Fruit fly (Drosophila melanogaster) whole organism, embryonic: Measurements from ENCODE around the gene CG8136.

ENCODE experiments used
- Awh ChIP-seq: fragments of 200-800 bp; sonication (Bioruptor generic); IDR thresholded peaks from 2 replicates; pipeline ENCODE4, ENCODE4 v1.3.6; 2022; ENCODE audit warnings: missing biosample characterization, missing genetic modification characterization
- Bdp1 ChIP-seq: fragments of 200-800 bp; sonication (Bioruptor generic); optimal IDR thresholded peaks from 3 replicates; lab custom pipeline; 2016; ENCODE audit warnings: missing biosample characterization, missing genetic modification characterization
- CG10147 ChIP-seq: fragments of 200-800 bp; sonication (Bioruptor generic); optimal IDR thresholded peaks from 2 replicates; lab custom pipeline; 2019; ENCODE audit warnings: missing biosample characterization, mild to moderate bottlenecking, missing genetic modification characterization, moderate library complexity
- CG10565 ChIP-seq: fragments of 200-800 bp; sonication (Bioruptor generic); optimal IDR thresholded peaks from 3 replicates; lab custom pipeline; 2016; ENCODE audit warnings: missing biosample characterization, mild to moderate bottlenecking, missing genetic modification characterization
- CG10959 ChIP-seq: fragments of 200-800 bp; sonication (Bioruptor generic); IDR thresholded peaks from 2 replicates; pipeline ENCODE4 v1.3.6; 2022; ENCODE audit warnings: missing biosample characterization, missing genetic modification characterization
- CG11085 ChIP-seq: fragments of 200-800 bp; sonication (Bioruptor generic); IDR thresholded peaks from 2 replicates; pipeline ENCODE4 v1.3.6; 2022; ENCODE audit warnings: missing biosample characterization, missing genetic modification characterization
- CG12071 ChIP-seq: fragments of 200-800 bp; sonication (Bioruptor generic); optimal IDR thresholded peaks from 3 replicates; lab custom pipeline; 2018; ENCODE audit warnings: missing biosample characterization, mild to moderate bottlenecking, missing genetic modification characterization
- CG12744 ChIP-seq: fragments of 200-800 bp; sonication (Bioruptor generic); optimal IDR thresholded peaks from 2 replicates; lab custom pipeline; 2016; ENCODE audit warnings: missing biosample characterization, missing genetic modification characterization
- CG17361 ChIP-seq: fragments of 200-800 bp; sonication (Bioruptor generic); IDR thresholded peaks from 3 replicates; pipeline ENCODE4 v1.3.6; 2022; ENCODE audit warnings: missing biosample characterization, missing genetic modification characterization
- CG17568 ChIP-seq: fragments of 200-800 bp; sonication (Bioruptor generic); optimal IDR thresholded peaks from 2 replicates; lab custom pipeline; 2018; ENCODE audit warnings: missing biosample characterization, mild to moderate bottlenecking, missing genetic modification characterization, moderate library complexity
- CG17802 ChIP-seq: fragments of 200-800 bp; sonication (Bioruptor generic); optimal IDR thresholded peaks from 2 replicates; lab custom pipeline; 2018; ENCODE audit warnings: missing biosample characterization, mild to moderate bottlenecking, missing genetic modification characterization, moderate library complexity
- CG1792 ChIP-seq: fragments of 200-800 bp; sonication (Bioruptor generic); optimal IDR thresholded peaks from 2 replicates; lab custom pipeline; 2016; ENCODE audit warnings: missing biosample characterization, missing genetic modification characterization
- CG18262 ChIP-seq: fragments of 200-800 bp; optimal IDR thresholded peaks from 3 replicates; lab custom pipeline; 2019; ENCODE audit warnings: missing biosample characterization, mild to moderate bottlenecking, missing genetic modification characterization, moderate library complexity
- CG34224 ChIP-seq: fragments of 200-800 bp; sonication (Bioruptor generic); IDR thresholded peaks from 3 replicates; pipeline ENCODE4 v1.3.6; 2022; ENCODE audit warnings: missing biosample characterization, missing genetic modification characterization; ENCODE audit not compliant: partially characterized antibody
- CG34422 ChIP-seq: fragments of 200-800 bp; sonication (Bioruptor generic); IDR thresholded peaks from 3 replicates; pipeline ENCODE4 v1.3.6; 2022; ENCODE audit warnings: missing biosample characterization, missing genetic modification characterization
- CG8290 ChIP-seq, 3 experiments: fragments of 200-800 bp; sonication (Bioruptor generic); optimal IDR thresholded peaks; 2 replicates each; lab custom pipeline; 2016 to 2019; ENCODE audit warnings: missing biosample characterization in 3 of 3, missing genetic modification characterization in 3 of 3, mild to moderate bottlenecking in 2 of 3, moderate library complexity in 1 of 3
- CG8478 ChIP-seq: fragments of >200 bp; optimal IDR thresholded peaks from 2 replicates; lab custom pipeline; 2018
- D ChIP-seq, 2 experiments: fragments of 200-800 bp in 1 of 2; fragments of >200 bp in 1 of 2; sonication (Bioruptor generic) in 1 of 2; optimal IDR thresholded peaks; 2 replicates in 1 of 2; 3 replicates in 1 of 2; lab custom pipeline; 2017; ENCODE audit warnings: mild to moderate bottlenecking in 1 of 2, missing biosample characterization in 1 of 2, missing genetic modification characterization in 1 of 2, missing genetic modification reagents in 1 of 2
- ERR ChIP-seq: fragments of 200-800 bp; sonication (Bioruptor generic); optimal IDR thresholded peaks from 2 replicates; lab custom pipeline; 2016; ENCODE audit warnings: missing biosample characterization, missing genetic modification characterization
- Fer3 ChIP-seq: fragments of 200-800 bp; sonication (Bioruptor generic); optimal IDR thresholded peaks from 2 replicates; lab custom pipeline; 2018; ENCODE audit warnings: missing biosample characterization, mild to moderate bottlenecking, missing genetic modification characterization, moderate library complexity
- Gug ChIP-seq: fragments of 200-800 bp; sonication (Bioruptor generic); IDR thresholded peaks from 4 replicates; pipeline ENCODE4 v1.3.6; 2022; ENCODE audit warnings: missing biosample characterization, missing genetic modification characterization
- H2.0 ChIP-seq: fragments of 200-800 bp; sonication (Bioruptor generic); IDR thresholded peaks from 2 replicates; pipeline ENCODE4 v1.3.6; 2022; ENCODE audit warnings: missing biosample characterization, missing genetic modification characterization
- Hmr ChIP-seq: fragments of 200-800 bp; sonication (Bioruptor generic); optimal IDR thresholded peaks from 3 replicates; lab custom pipeline; 2017; ENCODE audit warnings: mild to moderate bottlenecking, missing biosample characterization, missing genetic modification reagents, missing genetic modification characterization
- Mrtf ChIP-seq: fragments of 200-800 bp; sonication (Bioruptor generic); IDR thresholded peaks from 3 replicates; pipeline ENCODE4 v1.3.6; 2022; ENCODE audit warnings: missing biosample characterization, missing genetic modification characterization
- NK7.1 ChIP-seq: fragments of 200-800 bp; sonication (Bioruptor generic); optimal IDR thresholded peaks from 3 replicates; lab custom pipeline; 2016; ENCODE audit warnings: missing biosample characterization, missing genetic modification characterization
- Nf-YC ChIP-seq: fragments of 200-800 bp; optimal IDR thresholded peaks from 3 replicates; lab custom pipeline; 2019; ENCODE audit warnings: missing biosample characterization, mild to moderate bottlenecking, missing genetic modification characterization, moderate library complexity
- Ravus ChIP-seq: fragments of 200-800 bp; sonication (Bioruptor generic); IDR thresholded peaks from 2 replicates; pipeline ENCODE4 v1.3.6; 2022; ENCODE audit warnings: missing biosample characterization, missing genetic modification characterization
- Sry-β ChIP-seq: fragments of 200-800 bp; sonication (Bioruptor generic); optimal IDR thresholded peaks from 2 replicates; lab custom pipeline; 2018; ENCODE audit warnings: missing biosample characterization, mild to moderate bottlenecking, missing genetic modification characterization, moderate library complexity
- Ssrp ChIP-seq: fragments of 200-800 bp; sonication (Bioruptor generic); optimal IDR thresholded peaks from 2 replicates; lab custom pipeline; 2018; ENCODE audit warnings: missing biosample characterization, mild to moderate bottlenecking, missing genetic modification characterization, moderate library complexity
- Xrp1 ChIP-seq: fragments of 200-800 bp; sonication (Bioruptor generic); IDR thresholded peaks from 2 replicates; pipeline ENCODE4 v1.3.6; 2022; ENCODE audit warnings: missing biosample characterization, missing genetic modification characterization
- al ChIP-seq: fragments of 200-800 bp; sonication (Bioruptor generic); IDR thresholded peaks from 2 replicates; pipeline ENCODE4 v1.3.6; 2022; ENCODE audit warnings: missing biosample characterization, missing genetic modification characterization
- az2 ChIP-seq: fragments of 200-800 bp; sonication (Bioruptor generic); optimal IDR thresholded peaks from 3 replicates; lab custom pipeline; 2016; ENCODE audit warnings: missing biosample characterization, missing genetic modification characterization
- bcd ChIP-seq: fragments of 200-800 bp; sonication (Bioruptor generic); optimal IDR thresholded peaks from 2 replicates; lab custom pipeline; 2017; ENCODE audit warnings: missing biosample characterization, mild to moderate bottlenecking, missing genetic modification characterization
- chif ChIP-seq, 2 experiments: fragments of 200-800 bp; sonication (Bioruptor generic); optimal IDR thresholded peaks; 3 replicates each; lab custom pipeline; 2016; ENCODE audit warnings: missing biosample characterization in 2 of 2, missing genetic modification characterization in 2 of 2
- ci ChIP-seq: fragments of 200-800 bp; sonication (Bioruptor generic); IDR thresholded peaks from 3 replicates; pipeline ENCODE4 v1.3.6; 2022; ENCODE audit warnings: missing biosample characterization, missing genetic modification characterization
- crol ChIP-seq: fragments of 200-800 bp; sonication (Bioruptor generic); IDR thresholded peaks from 2 replicates; pipeline ENCODE4 v1.3.6; 2022; ENCODE audit warnings: missing biosample characterization, missing genetic modification characterization
- danr ChIP-seq: fragments of 200-800 bp; sonication (Bioruptor generic); IDR thresholded peaks from 2 replicates; pipeline ENCODE4 v1.3.6; 2022; ENCODE audit warnings: missing biosample characterization, missing genetic modification characterization
- esg ChIP-seq: fragments of 200-800 bp; sonication (Bioruptor generic); conservative IDR thresholded peaks from 2 replicates; pipeline ENCODE4 v1.3.6; 2022; ENCODE audit warnings: missing biosample characterization, missing genetic modification characterization
- ewg ChIP-seq: fragments of 200-800 bp; sonication (Bioruptor generic); optimal IDR thresholded peaks from 3 replicates; lab custom pipeline; 2017; ENCODE audit warnings: mild to moderate bottlenecking, missing biosample characterization, missing genetic modification reagents, missing genetic modification characterization
- gsb ChIP-seq: fragments of 200-800 bp; sonication (Bioruptor generic); IDR thresholded peaks from 2 replicates; pipeline ENCODE4 v1.3.6; 2022; ENCODE audit warnings: missing biosample characterization, missing genetic modification characterization
- gsb-n ChIP-seq: fragments of 200-800 bp; sonication (Bioruptor generic); optimal IDR thresholded peaks from 3 replicates; lab custom pipeline; 2018; ENCODE audit warnings: missing biosample characterization, mild to moderate bottlenecking, missing genetic modification characterization
- inv ChIP-seq: fragments of 200-800 bp; sonication (Bioruptor generic); IDR thresholded peaks from 2 replicates; pipeline ENCODE4 v1.3.6; 2022; ENCODE audit warnings: missing biosample characterization, missing genetic modification characterization; ENCODE audit not compliant: partially characterized antibody
- kay ChIP-seq: fragments of 200-800 bp; sonication (Bioruptor generic); optimal IDR thresholded peaks from 2 replicates; lab custom pipeline; 2016; ENCODE audit warnings: missing biosample characterization, missing genetic modification characterization
- mam ChIP-seq: fragments of 200-800 bp; sonication (Bioruptor generic); optimal IDR thresholded peaks from 3 replicates; lab custom pipeline; 2016; ENCODE audit warnings: missing biosample characterization, missing genetic modification characterization
- nau ChIP-seq: fragments of 200-800 bp; sonication (Bioruptor generic); optimal IDR thresholded peaks from 3 replicates; lab custom pipeline; 2017; ENCODE audit warnings: missing biosample characterization, mild to moderate bottlenecking, missing genetic modification characterization, missing genetic modification reagents
- otp ChIP-seq: fragments of 200-800 bp; sonication (Bioruptor generic); IDR thresholded peaks from 3 replicates; pipeline ENCODE4, ENCODE4 v1.3.6; 2022; ENCODE audit warnings: missing biosample characterization, missing genetic modification characterization
- pzg ChIP-seq: fragments of 200-800 bp; sonication (Bioruptor generic); optimal IDR thresholded peaks from 3 replicates; lab custom pipeline; 2018; ENCODE audit warnings: missing biosample characterization, mild to moderate bottlenecking, missing genetic modification characterization, moderate library complexity
- tin ChIP-seq: fragments of 200-800 bp; sonication (Bioruptor generic); optimal IDR thresholded peaks from 3 replicates; lab custom pipeline; 2016; ENCODE audit warnings: missing biosample characterization, missing genetic modification characterization
- wek ChIP-seq: fragments of 200-800 bp; sonication (Bioruptor generic); optimal IDR thresholded peaks from 3 replicates; lab custom pipeline; 2018; ENCODE audit warnings: missing biosample characterization, mild to moderate bottlenecking, missing genetic modification characterization, moderate library complexity
- yki ChIP-seq: fragments of >200 bp; optimal IDR thresholded peaks from 3 replicates; lab custom pipeline; 2018
- z ChIP-seq: fragments of 200-800 bp; sonication (Bioruptor generic); IDR thresholded peaks from 3 replicates; pipeline ENCODE4 v1.3.6; 2022; ENCODE audit warnings: missing biosample characterization, missing genetic modification characterization

The CG8136 gene

DNA sequence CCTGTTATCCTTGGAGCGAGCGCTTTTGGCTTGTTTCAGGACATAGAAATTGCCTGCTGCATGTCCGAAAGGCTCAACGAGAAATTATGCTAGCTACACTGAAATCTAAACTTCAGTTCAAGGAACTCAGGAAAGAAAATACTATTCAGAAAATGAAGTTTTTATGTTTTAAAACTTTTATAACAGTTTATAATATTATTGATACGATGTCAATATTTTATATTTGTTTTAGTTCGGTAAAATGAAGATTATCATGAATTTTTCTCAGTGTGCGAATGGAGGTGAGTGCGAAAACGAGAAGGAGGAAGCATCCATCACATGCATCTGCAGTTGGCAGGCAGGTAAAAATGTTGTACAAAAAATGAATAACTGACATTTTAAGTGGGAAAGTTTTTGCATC is 25.2 kb downstream of the CG8136 start (continued):
- TF ChIP-seq z (GFP tag; lab: Robert Waterston, UW) (no peak), pzg (GFP tag; lab: Kevin White, UChicago) (no peak), az2 (peak; percentile 66), Xrp1 (peak; percentile 78), D (optimal IDR thresholded peaks at IDR 0.05; lab: Kevin White, UChicago) (no peak), D (GFP tag; optimal IDR thresholded peaks at IDR 0.05; lab: Kevin White, UChicago) (peak; percentile 38), CG8478 (lab: Kevin White, UChicago) (no peak), CG8290 (GFP tag; optimal IDR thresholded peaks at IDR 0.05; lab: Kevin White, UChicago) (peak; percentile 54), CG8290 (tag; optimal IDR thresholded peaks at IDR 0.05; lab: Kevin White, UChicago) (no peak), Mrtf (GFP tag; lab: Robert Waterston, UW) (no peak), mam (GFP tag; lab: Kevin White, UChicago) (no peak), otp (GFP tag; lab: Robert Waterston, UW) (no peak), CG18262 (tag; lab: Kevin White, UChicago) (peak; percentile 75), gsb-n (tag; lab: Kevin White, UChicago) (peak; percentile 65), CG10959 (GFP tag; lab: Robert Waterston, UW) (peak; percentile 59; the same call in 1 of the 2 replicates), Hmr (GFP tag; lab: Kevin White, UChicago) (no peak), Nf-YC (no peak), al (0 out of 2 replicates have a peak, but pooled peaks have one; percentile 22), CG12071 (GFP tag; lab: Kevin White, UChicago) (no peak), kay (GFP tag; lab: Kevin White, UChicago) (no peak), Fer3 (tag; lab: Kevin White, UChicago) (peak; percentile 31), CG34422 (GFP tag; lab: Robert Waterston, UW) (peak; percentile 56; the same call in 2 of the 3 replicates), danr (GFP tag; lab: Robert Waterston, UW) (no peak), ci (GFP tag; lab: Robert Waterston, UW) (peak; percentile 69; the same call in 2 of the 3 replicates), CG34224 (no peak), ERR (GFP tag; lab: Kevin White, UChicago) (no peak), crol (GFP tag; lab: Robert Waterston, UW) (no peak), chif (GFP tag; optimal IDR thresholded peaks at IDR 0.05; lab: Kevin White, UChicago) (peak; percentile 33 to 42), Awh (GFP tag; lab: Robert Waterston, UW) (peak; percentile 45; the same call in 1 of the 2 replicates), wek (no peak), gsb (GFP tag; lab: Robert Waterston, UW) (no peak), Bdp1 (GFP tag; lab: Kevin White, UChicago) (no peak), yki (lab: Kevin White, UChicago) (no peak), bcd (GFP tag; lab: Kevin White, UChicago) (no peak), CG17361 (GFP tag; lab: Robert Waterston, UW) (peak; percentile 71; the same call in 2 of the 3 replicates), NK7.1 (GFP tag; lab: Kevin White, UChicago) (peak; percentile 23), CG11085 (GFP tag; lab: Robert Waterston, UW) (0 out of 2 replicates have a peak, but pooled peaks have one; percentile 22), CG10565 (GFP tag; lab: Kevin White, UChicago) (no peak), Ssrp (tag; lab: Kevin White, UChicago) (peak; percentile 72), CG12744 (GFP tag; lab: Kevin White, UChicago) (no peak), esg (GFP tag; lab: Robert Waterston, UW) (peak; percentile 68), CG17568 (GFP tag; lab: Kevin White, UChicago) (peak; percentile 35), nau (GFP tag; lab: Kevin White, UChicago) (no peak), Sry-β (no peak), tin (GFP tag; lab: Kevin White, UChicago) (peak; percentile 64), H2.0 (GFP tag; lab: Robert Waterston, UW) (0 out of 2 replicates have a peak, but pooled peaks have one; percentile 30), Gug (GFP tag; lab: Robert Waterston, UW) (no peak), Ravus (GFP tag; lab: Robert Waterston, UW) (no peak; the same call in 1 of the 2 replicates), CG1792 (GFP tag; lab: Kevin White, UChicago) (no peak), CG17802 (tag; lab: Kevin White, UChicago) (no peak), CG10147 (GFP tag; lab: Kevin White, UChicago) (peak; percentile 54), ewg (peak; percentile 33), inv (GFP tag; lab: Robert Waterston, UW) (no peak)
